Fruit fly (Drosophila melanogaster): ENCODE results near the gene CG13737.

CG13737 gene

dm6 chr3L:13862403-13862802 lies 16.4 kb upstream of the CG13737 start (continued):
- TF ChIP-seq CG4707 (GFP tag; optimal IDR thresholded peaks at IDR 0.05) (peak; percentile 5), Sry-β (GFP tag; optimal IDR thresholded peaks at IDR 0.05) (no peak), Adf1 (GFP tag; IDR thresholded peaks at IDR 0.05) (peak; percentile 84), pita (GFP tag; optimal IDR thresholded peaks at IDR 0.05) (no peak), CG7271 (tag; optimal IDR thresholded peaks at IDR 0.05) (no peak), HmgD (GFP tag; optimal IDR thresholded peaks at IDR 0.05) (no peak), trem (tag; optimal IDR thresholded peaks at IDR 0.05) (peak; percentile 9), pnt (GFP tag; optimal IDR thresholded peaks at IDR 0.05) (peak; percentile 90), CG30431 (GFP tag; optimal IDR thresholded peaks at IDR 0.05) (peak; percentile 80), CG3726 (GFP tag; IDR thresholded peaks at IDR 0.05) (0 out of 3 replicates have a peak, but pooled peaks have one; percentile 57), usp (GFP tag; optimal IDR thresholded peaks at IDR 0.05) (no peak), Rfx (GFP tag; IDR thresholded peaks at IDR 0.05) (peak; percentile 99), Sry-δ (GFP tag; optimal IDR thresholded peaks at IDR 0.05) (no peak), gem (tag; optimal IDR thresholded peaks at IDR 0.05) (peak; percentile 87), D19A (tag; optimal IDR thresholded peaks at IDR 0.05) (no peak), chn (GFP tag; optimal IDR thresholded peaks at IDR 0.05) (peak; percentile 87), ems (GFP tag; optimal IDR thresholded peaks at IDR 0.05) (peak; percentile 89), dmrt11E (tag; optimal IDR thresholded peaks at IDR 0.05) (peak; percentile 17), Dfd (GFP tag; optimal IDR thresholded peaks at IDR 0.05) (no peak), vfl (GFP tag; optimal IDR thresholded peaks at IDR 0.05) (peak; percentile 67), gcm (GFP tag; optimal IDR thresholded peaks at IDR 0.05) (no peak), CG6813 (GFP tag; optimal IDR thresholded peaks at IDR 0.05) (peak; percentile 35), nom (GFP tag; optimal IDR thresholded peaks at IDR 0.05) (no peak), nerfin-1 (tag; optimal IDR thresholded peaks at IDR 0.05) (no peak), CkIIα-i1 (GFP tag; IDR thresholded peaks at IDR 0.05) (no peak), CG9215 (GFP tag; IDR thresholded peaks at IDR 0.05) (peak; percentile 79), NC2α (GFP tag; optimal IDR thresholded peaks at IDR 0.05) (peak; percentile 72), gfzf (GFP tag; optimal IDR thresholded peaks at IDR 0.05) (no peak), jumu (GFP tag; optimal IDR thresholded peaks at IDR 0.05) (peak; percentile 92), trh (GFP tag; optimal IDR thresholded peaks at IDR 0.05) (peak; percentile 47), fd96Cb (tag; optimal IDR thresholded peaks at IDR 0.05) (no peak), gce (GFP tag; IDR thresholded peaks at IDR 0.05) (peak; percentile 64; the same call in 1 of the 3 replicates), Optix (GFP tag; IDR thresholded peaks at IDR 0.05) (peak; percentile 93), hb (GFP tag; IDR thresholded peaks at IDR 0.05; ENCODE audit: partially characterized antibody) (0 out of 3 replicates have a peak, but pooled peaks have one; percentile 21), crol (GFP tag; IDR thresholded peaks at IDR 0.05) (peak; percentile 75), dysf (GFP tag; IDR thresholded peaks at IDR 0.05) (peak; percentile 90), ham (GFP tag; IDR thresholded peaks at IDR 0.05) (peak; percentile 67; the same call in 1 of the 2 replicates), lola (GFP tag; optimal IDR thresholded peaks at IDR 0.05) (no peak), onecut (GFP tag; IDR thresholded peaks at IDR 0.05) (peak; percentile 66), kay (GFP tag; optimal IDR thresholded peaks at IDR 0.05) (no peak), sug (tag; optimal IDR thresholded peaks at IDR 0.05) (peak; percentile 99), luna (GFP tag; optimal IDR thresholded peaks at IDR 0.05) (peak; percentile 73), HLH4C (GFP tag; IDR thresholded peaks at IDR 0.05; ENCODE audit: partially characterized antibody) (0 out of 3 replicates have a peak, but pooled peaks have one; percentile 44), BEAF-32 (GFP tag; optimal IDR thresholded peaks at IDR 0.05) (no peak), PHDP (tag; optimal IDR thresholded peaks at IDR 0.05) (no peak), shn (GFP tag; optimal IDR thresholded peaks at IDR 0.05) (peak; percentile 90), sens (GFP tag) (peak; percentile 95), CTCF (GFP tag; optimal IDR thresholded peaks at IDR 0.05) (no peak), CG43689 (GFP tag; IDR thresholded peaks at IDR 0.05) (peak; percentile 83), CG12942 (GFP tag; optimal IDR thresholded peaks at IDR 0.05) (peak; percentile 86), CG12391 (tag; optimal IDR thresholded peaks at IDR 0.05) (peak; percentile 72), CG14710 (tag; optimal IDR thresholded peaks at IDR 0.05) (no peak)
